Worm (Caenorhabditis elegans): ENCODE data around the gene ptd-2.

ce11 chrV:9282110-9282509, 32.1 kb downstream of the ptd-2 start, which contains the start of gene hlh-10:
- TF ChIP-seq W03F9.2 (tag; optimal IDR thresholded peaks at IDR 0.05) (no peak), him-1 (tag; optimal IDR thresholded peaks at IDR 0.05) (no peak), dao-5 (tag; optimal IDR thresholded peaks at IDR 0.05) (no peak)

Measured in whole organism, L4/young adult.